Worm (Caenorhabditis elegans): ENCODE results near the gene R08C7.11.

The R08C7.11 gene

DNA sequence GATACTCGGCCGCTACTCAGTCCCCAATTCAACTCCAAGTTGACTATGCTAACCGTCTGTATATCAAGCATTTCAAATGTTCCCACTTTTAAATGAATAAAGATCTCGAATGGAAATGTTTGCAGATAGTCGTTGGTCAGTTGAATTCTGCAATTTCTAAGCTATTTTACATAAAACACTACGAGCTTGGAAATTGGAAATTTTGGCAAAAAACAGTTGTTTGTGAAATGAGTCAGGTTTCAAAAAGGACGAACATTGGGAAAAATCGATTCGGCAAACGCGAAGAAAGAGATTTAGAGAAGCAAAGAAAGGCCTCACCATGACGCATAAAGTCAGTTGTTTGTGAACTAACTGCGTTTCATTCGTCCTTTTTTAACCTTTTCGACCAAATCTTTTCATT, 7.9 kb downstream of the R08C7.11 start (continued):
- TF ChIP-seq nhr-43 (tag; optimal IDR thresholded peaks at IDR 0.05; ENCODE audit: poor library complexity, severe bottlenecking) (no peak), ztf-4 (tag; optimal IDR thresholded peaks at IDR 0.05) (no peak), R02D3.7 (tag; optimal IDR thresholded peaks at IDR 0.05) (peak; percentile 42), ztf-11 (tag; optimal IDR thresholded peaks at IDR 0.05) (no peak), nhr-23 (tag; optimal IDR thresholded peaks at IDR 0.05) (peak; percentile 43), ceh-16 (tag; optimal IDR thresholded peaks at IDR 0.05) (no peak), elt-3 (tag; optimal IDR thresholded peaks at IDR 0.05) (no peak), nhr-67 (tag; optimal IDR thresholded peaks at IDR 0.05) (no peak), tbx-2 (tag; optimal IDR thresholded peaks at IDR 0.05) (no peak), ZK546.5 (tag; optimal IDR thresholded peaks at IDR 0.05) (peak; percentile 1), ceh-82 (tag; optimal IDR thresholded peaks at IDR 0.05) (no peak), ceh-28 (tag; optimal IDR thresholded peaks at IDR 0.05) (peak; percentile 84), zag-1 (tag; optimal IDR thresholded peaks at IDR 0.05) (no peak), nhr-76 (tag; optimal IDR thresholded peaks at IDR 0.05) (no peak), fos-1 (tag; optimal IDR thresholded peaks at IDR 0.05) (no peak), fkh-10 (GFP tag; optimal IDR thresholded peaks at IDR 0.05) (no peak), ama-1 (optimal IDR thresholded peaks at IDR 0.05) (peak; percentile 83), eor-1 (tag; optimal IDR thresholded peaks at IDR 0.05) (no peak), hmg-11 (tag; optimal IDR thresholded peaks at IDR 0.05) (no peak)

DNA sequence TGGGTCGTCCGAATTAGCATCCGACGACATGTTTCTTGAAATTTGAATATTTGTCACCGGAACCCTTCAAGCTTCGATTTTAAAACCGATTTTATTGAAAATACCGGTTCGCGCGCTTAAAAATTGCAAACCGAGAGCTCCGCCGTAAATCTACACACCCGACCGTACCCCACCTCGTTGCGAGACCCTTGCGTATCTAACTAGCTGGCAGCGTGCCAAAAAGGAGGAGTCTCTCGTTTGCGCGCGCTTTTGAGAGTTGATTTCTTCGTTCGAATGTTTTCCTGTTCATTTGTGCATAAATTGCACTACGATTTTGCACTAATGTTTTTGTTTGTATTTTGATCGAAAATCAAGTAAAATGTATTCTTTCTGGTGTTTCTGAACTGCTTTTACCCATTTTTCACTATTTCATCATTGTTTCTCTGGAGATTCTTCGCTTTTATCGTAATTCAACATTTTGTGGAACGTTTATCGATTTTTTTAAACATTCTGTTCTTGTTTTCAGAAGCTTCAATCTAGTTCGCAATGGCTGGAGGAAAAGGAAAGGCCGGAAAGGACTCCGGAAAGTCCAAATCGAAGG, 8.9 kb downstream of the R08C7.11 start, which contains the start of the genes wapl-1 and htz-1:
wapl-1 (minus strand) TSS at position 30 of the 580 bp plus-strand sequence.
htz-1 (plus strand) TSS at position 506 of the 580 bp plus-strand sequence.
- TF ChIP-seq mml-1 (tag; optimal IDR thresholded peaks at IDR 0.05) (no peak), ceh-28 (tag; optimal IDR thresholded peaks at IDR 0.05) (peak; percentile 81), nhr-237 (tag; optimal IDR thresholded peaks at IDR 0.05) (no peak), nhr-28 (tag; optimal IDR thresholded peaks at IDR 0.05) (no peak), daf-12 (tag; optimal IDR thresholded peaks at IDR 0.05) (peak; percentile 42), lin-39 (tag; optimal IDR thresholded peaks at IDR 0.05) (peak; percentile 99), lin-15B (tag; optimal IDR thresholded peaks at IDR 0.05) (peak; percentile 97), ceh-16 (tag; optimal IDR thresholded peaks at IDR 0.05) (no peak), fos-1 (tag; optimal IDR thresholded peaks at IDR 0.05) (peak; percentile 69), fkh-10 (GFP tag; optimal IDR thresholded peaks at IDR 0.05) (peak; percentile 84), aly-2 (tag; optimal IDR thresholded peaks at IDR 0.05) (no peak), ceh-9 (tag; optimal IDR thresholded peaks at IDR 0.05) (no peak), nhr-11 (tag; optimal IDR thresholded peaks at IDR 0.05) (peak; percentile 75), unc-39 (tag; optimal IDR thresholded peaks at IDR 0.05) (no peak), egl-27 (tag; optimal IDR thresholded peaks at IDR 0.05) (peak; percentile 76), nhr-67 (tag; optimal IDR thresholded peaks at IDR 0.05) (no peak), nfya-1 (tag; optimal IDR thresholded peaks at IDR 0.05; ENCODE audit: insufficient read depth) (peak; percentile 99), nhr-25 (tag; optimal IDR thresholded peaks at IDR 0.05) (peak; percentile 98), elt-2 (tag; optimal IDR thresholded peaks at IDR 0.05) (peak; percentile 83), pqm-1 (tag; optimal IDR thresholded peaks at IDR 0.05) (peak; percentile 69), ama-1 (optimal IDR thresholded peaks at IDR 0.05) (peak; percentile 79), lsy-12 (tag; optimal IDR thresholded peaks at IDR 0.05) (peak; percentile 94), nhr-77 (tag; optimal IDR thresholded peaks at IDR 0.05) (peak; percentile 69), ztf-11 (tag; optimal IDR thresholded peaks at IDR 0.05) (no peak), skn-1 (tag; optimal IDR thresholded peaks at IDR 0.05) (peak; percentile 55), snpc-4 (tag; optimal IDR thresholded peaks at IDR 0.05) (peak; percentile 88), jun-1 (tag; optimal IDR thresholded peaks at IDR 0.05) (peak; percentile 92), nhr-12 (tag; optimal IDR thresholded peaks at IDR 0.05) (no peak), nhr-76 (tag; optimal IDR thresholded peaks at IDR 0.05) (no peak), ZK546.5 (tag; optimal IDR thresholded peaks at IDR 0.05) (peak; percentile 98), hmg-11 (tag; optimal IDR thresholded peaks at IDR 0.05) (peak; percentile 90), fkh-2 (tag; optimal IDR thresholded peaks at IDR 0.05) (peak; percentile 26), nhr-43 (tag; optimal IDR thresholded peaks at IDR 0.05; ENCODE audit: poor library complexity, severe bottlenecking) (peak; percentile 88), eor-1 (tag; optimal IDR thresholded peaks at IDR 0.05) (no peak), elt-1 (tag; optimal IDR thresholded peaks at IDR 0.05) (peak; percentile 81), R02D3.7 (tag; optimal IDR thresholded peaks at IDR 0.05) (peak; percentile 99), unc-62 (GFP tag; optimal IDR thresholded peaks at IDR 0.05) (no peak), nhr-23 (tag; optimal IDR thresholded peaks at IDR 0.05) (peak; percentile 98), elt-3 (tag; optimal IDR thresholded peaks at IDR 0.05) (peak in 1 of 3 experiments; percentile 18), sea-2 (GFP tag; optimal IDR thresholded peaks at IDR 0.05) (no peak), mdl-1 (tag; optimal IDR thresholded peaks at IDR 0.05) (peak; percentile 49), ztf-4 (tag; optimal IDR thresholded peaks at IDR 0.05) (peak; percentile 63), egl-5 (tag; optimal IDR thresholded peaks at IDR 0.05) (peak; percentile 24), zag-1 (tag; optimal IDR thresholded peaks at IDR 0.05) (peak; percentile 42), ceh-82 (tag; optimal IDR thresholded peaks at IDR 0.05) (peak; percentile 68), tbx-2 (tag; optimal IDR thresholded peaks at IDR 0.05) (peak; percentile 85), pha-4 (tag; optimal IDR thresholded peaks at IDR 0.05) (peak; percentile 99)
